Worm (Caenorhabditis elegans) whole organism, L4 larva: ENCODE results near the gene C25F9.11.

Experiments
- F26F4.8 ChIP-seq: fragments of 200-800 bp; sonication (Bioruptor generic); conservative IDR thresholded peaks from 2 replicates; pipeline ENCODE4 v1.3.6; 2022; ENCODE audit warnings: missing genetic modification characterization, missing compliant biosample characterization
- F37D6.2 ChIP-seq: sonication (generic microtip); optimal IDR thresholded peaks from 2 replicates; lab custom pipeline; 2016; ENCODE audit warnings: mild to moderate bottlenecking, missing genetic modification characterization, missing compliant biosample characterization
- T20F7.1 ChIP-seq: fragments of 200-800 bp; sonication (Bioruptor generic); optimal IDR thresholded peaks from 2 replicates; lab custom pipeline; 2018; ENCODE audit warnings: mild to moderate bottlenecking, missing genetic modification characterization, missing compliant biosample characterization
- T26A8.4 ChIP-seq: fragments of 200-800 bp; sonication (Bioruptor generic); IDR thresholded peaks from 2 replicates; pipeline ENCODE4 v1.3.6; 2022; ENCODE audit warnings: missing genetic modification characterization, missing compliant biosample characterization
- ZK337.2 ChIP-seq: fragments of 200-800 bp; sonication (Bioruptor generic); IDR thresholded peaks from 2 replicates; pipeline ENCODE4 v1.3.6; 2022; ENCODE audit warnings: missing genetic modification reagents, missing genetic modification characterization, missing compliant biosample characterization
- aly-2 ChIP-seq: sonication (generic microtip); optimal IDR thresholded peaks from 2 replicates; lab custom pipeline; 2018; ENCODE audit warnings: missing biosample characterization, missing genetic modification characterization
- ama-1 ChIP-seq: fragments of 150-350 bp; optimal IDR thresholded peaks from 2 replicates; lab custom pipeline; 2014; ENCODE audit warnings: inconsistent platforms, mixed read lengths
- ceh-28 ChIP-seq: fragments of 150-350 bp; optimal IDR thresholded peaks from 2 replicates; lab custom pipeline; 2014; ENCODE audit warnings: missing biosample characterization, missing genetic modification reagents, missing genetic modification characterization
- ceh-62 ChIP-seq: sonication (generic microtip); optimal IDR thresholded peaks from 2 replicates; lab custom pipeline; 2017; ENCODE audit warnings: missing biosample characterization, missing genetic modification characterization
- cey-2 ChIP-seq: sonication (generic microtip); optimal IDR thresholded peaks from 3 replicates; lab custom pipeline; 2017; ENCODE audit warnings: missing genetic modification characterization, mild to moderate bottlenecking, missing compliant biosample characterization, antibody characterized with exemption, borderline replicate concordance; ENCODE audit not compliant: insufficient read depth
- daf-12 ChIP-seq: fragments of 150-350 bp; optimal IDR thresholded peaks from 2 replicates; lab custom pipeline; 2014; ENCODE audit warnings: missing biosample characterization, missing genetic modification reagents, missing genetic modification characterization
- daf-16 ChIP-seq, 3 experiments: sonication (generic microtip); optimal IDR thresholded peaks; 2 replicates each; lab custom pipeline; 2016 to 2017; ENCODE audit warnings: missing genetic modification characterization in 3 of 3, missing genetic modification reagents in 3 of 3, mild to moderate bottlenecking in 2 of 3, missing compliant biosample characterization in 2 of 3, missing biosample characterization in 1 of 3, moderate library complexity in 1 of 3
- dmd-6 ChIP-seq: fragments of 200-800 bp; sonication (Bioruptor generic); IDR thresholded peaks from 2 replicates; pipeline ENCODE4 v1.3.6; 2022; ENCODE audit warnings: missing genetic modification reagents, missing genetic modification characterization, missing compliant biosample characterization
- dpl-1 ChIP-seq: fragments of 150-350 bp; optimal IDR thresholded peaks from 2 replicates; lab custom pipeline; 2014; ENCODE audit warnings: missing biosample characterization, missing genetic modification reagents, missing genetic modification characterization
- duxl-1 ChIP-seq: sonication (generic microtip); optimal IDR thresholded peaks from 2 replicates; lab custom pipeline; 2016; ENCODE audit warnings: mild to moderate bottlenecking, missing genetic modification characterization, moderate library complexity, missing compliant biosample characterization; ENCODE audit not compliant: poor library complexity
- dve-1 ChIP-seq: sonication (generic microtip); optimal IDR thresholded peaks from 2 replicates; lab custom pipeline; 2017; ENCODE audit warnings: antibody characterized with exemption, mild to moderate bottlenecking, missing genetic modification characterization, missing compliant biosample characterization; ENCODE audit not compliant: insufficient read depth
- egl-27 ChIP-seq: sonication (generic microtip); optimal IDR thresholded peaks from 3 replicates; lab custom pipeline; 2017; ENCODE audit warnings: missing biosample characterization, missing genetic modification reagents, missing genetic modification characterization
- egl-43 ChIP-seq: fragments of 200-800 bp; sonication (Bioruptor generic); IDR thresholded peaks from 2 replicates; pipeline ENCODE4 v1.3.6; 2022; ENCODE audit warnings: missing genetic modification reagents, missing genetic modification characterization, missing compliant biosample characterization
- hlh-11 ChIP-seq: fragments of 200-800 bp; sonication (Bioruptor generic); optimal IDR thresholded peaks from 2 replicates; lab custom pipeline; 2018; ENCODE audit warnings: mild to moderate bottlenecking, missing genetic modification characterization, missing compliant biosample characterization
- jun-1 ChIP-seq: fragments of 150-350 bp; optimal IDR thresholded peaks from 2 replicates; lab custom pipeline; 2014; ENCODE audit warnings: missing biosample characterization, missing genetic modification reagents, missing genetic modification characterization
- lin-1 ChIP-seq: fragments of 200-800 bp; sonication (Bioruptor generic); IDR thresholded peaks from 2 replicates; pipeline ENCODE4 v1.3.6; 2022; ENCODE audit warnings: missing genetic modification reagents, missing genetic modification characterization, missing compliant biosample characterization
- lir-3 ChIP-seq: sonication (generic microtip); optimal IDR thresholded peaks from 2 replicates; lab custom pipeline; 2016; ENCODE audit warnings: mild to moderate bottlenecking, missing genetic modification characterization, missing compliant biosample characterization
- mdl-1 ChIP-seq, 2 experiments: fragments of 150-350 bp in 1 of 2; sonication (generic microtip) in 1 of 2; optimal IDR thresholded peaks; 2 replicates each; lab custom pipeline; 2014 to 2017; ENCODE audit warnings: missing biosample characterization in 2 of 2, missing genetic modification characterization in 2 of 2
- mdt-29 ChIP-seq: fragments of 200-800 bp; sonication (Bioruptor generic); IDR thresholded peaks from 2 replicates; pipeline ENCODE4 v1.3.6; 2022; ENCODE audit warnings: missing genetic modification reagents, missing genetic modification characterization, missing compliant biosample characterization
- mep-1 ChIP-seq: fragments of 150-350 bp; sonication (generic microtip); optimal IDR thresholded peaks from 3 replicates; lab custom pipeline; 2014; ENCODE audit warnings: missing biosample characterization, missing genetic modification characterization
- mes-2 ChIP-seq: sonication (generic microtip); optimal IDR thresholded peaks from 2 replicates; lab custom pipeline; 2016; ENCODE audit warnings: missing genotype, mild to moderate bottlenecking, missing genetic modification characterization, missing compliant biosample characterization; ENCODE audit not compliant: poor library complexity, severe bottlenecking
- nhr-111 ChIP-seq: fragments of 200-800 bp; sonication (Bioruptor generic); optimal IDR thresholded peaks from 2 replicates; lab custom pipeline; 2018; ENCODE audit warnings: mild to moderate bottlenecking, missing genetic modification characterization, missing compliant biosample characterization
- nhr-28 ChIP-seq: fragments of 150-350 bp; optimal IDR thresholded peaks from 2 replicates; lab custom pipeline; 2014; ENCODE audit warnings: missing biosample characterization, missing genetic modification characterization
- pqm-1 ChIP-seq: sonication (generic microtip); optimal IDR thresholded peaks from 2 replicates; lab custom pipeline; 2017; ENCODE audit warnings: missing biosample characterization, missing genetic modification characterization
- set-16 ChIP-seq: fragments of 200-800 bp; sonication (Bioruptor generic); IDR thresholded peaks from 2 replicates; pipeline ENCODE4 v1.3.6; 2022; ENCODE audit warnings: missing genetic modification reagents, missing genetic modification characterization, missing compliant biosample characterization
- snpc-1.2 ChIP-seq: fragments of 200-800 bp; sonication (Bioruptor generic); IDR thresholded peaks from 2 replicates; pipeline ENCODE4 v1.3.6; 2022; ENCODE audit warnings: missing genetic modification reagents, missing genetic modification characterization, missing compliant biosample characterization
- tra-1 ChIP-seq: fragments of 200-800 bp; sonication (Bioruptor generic); IDR thresholded peaks from 2 replicates; pipeline ENCODE4 v1.3.6; 2022; ENCODE audit warnings: missing genetic modification reagents, missing genetic modification characterization, missing compliant biosample characterization
- unc-130 ChIP-seq: sonication (generic microtip); optimal IDR thresholded peaks from 2 replicates; lab custom pipeline; 2016; ENCODE audit warnings: missing genetic modification reagents, missing genetic modification characterization, missing compliant biosample characterization
- unc-62 ChIP-seq, 3 experiments: fragments of 150-350 bp in 1 of 3; sonication (generic microtip); optimal IDR thresholded peaks in 2 of 3; peaks in 1 of 3; 1 replicate in 1 of 3; 2 replicates in 2 of 3; lab custom pipeline; 2014 to 2017; ENCODE audit warnings: missing biosample characterization in 3 of 3, missing genetic modification characterization in 3 of 3, missing genetic modification reagents in 3 of 3, missing genotype in 1 of 3
- zag-1 ChIP-seq: fragments of 150-350 bp; optimal IDR thresholded peaks from 2 replicates; lab custom pipeline; 2014; ENCODE audit warnings: missing biosample characterization, missing genetic modification characterization

C25F9.11 gene

DNA sequence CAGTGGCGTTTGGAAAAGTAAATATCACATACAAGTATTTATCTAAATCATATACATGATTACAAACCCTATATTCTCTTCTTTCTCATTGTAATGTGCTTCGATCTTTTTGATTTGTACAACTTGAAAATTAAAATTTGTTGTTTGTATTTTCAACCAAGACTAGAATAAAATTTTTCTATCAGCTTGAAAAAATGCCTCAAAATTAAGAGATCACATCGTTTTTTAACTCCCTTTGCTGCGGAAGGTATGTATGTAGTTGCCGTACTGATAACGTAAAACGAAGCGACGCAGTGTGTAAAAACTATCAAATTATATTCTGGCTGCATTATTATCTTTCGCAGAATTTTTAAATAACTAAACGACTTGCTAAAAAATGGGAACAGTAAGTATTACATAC lies 15.0 kb downstream of the C25F9.11 start, which contains the start of gene C25F9.15:
TSS of gene C25F9.15 (plus strand) at position 301 of the 400 bp plus-strand sequence.
- TF ChIP-seq dve-1 (tag; lab: Kevin White, UChicago) = peak; percentile 30
- TF ChIP-seq ZK337.2 (GFP tag; lab: Robert Waterston, UW) = no peak
- TF ChIP-seq ceh-62 (tag; lab: Kevin White, UChicago) = no peak
- TF ChIP-seq pqm-1 (tag; lab: Kevin White, UChicago) = peak; percentile 34
- no peak for TF ChIP-seq zag-1 (tag; lab: Kevin White, UChicago)
- TF ChIP-seq nhr-28 = peak; percentile 30
- TF ChIP-seq lir-3 (tag; lab: Kevin White, UChicago) = no peak
- no peak for TF ChIP-seq daf-12 (tag; lab: Kevin White, UChicago)
- TF ChIP-seq, all 104 proteins: peak for 3

DNA sequence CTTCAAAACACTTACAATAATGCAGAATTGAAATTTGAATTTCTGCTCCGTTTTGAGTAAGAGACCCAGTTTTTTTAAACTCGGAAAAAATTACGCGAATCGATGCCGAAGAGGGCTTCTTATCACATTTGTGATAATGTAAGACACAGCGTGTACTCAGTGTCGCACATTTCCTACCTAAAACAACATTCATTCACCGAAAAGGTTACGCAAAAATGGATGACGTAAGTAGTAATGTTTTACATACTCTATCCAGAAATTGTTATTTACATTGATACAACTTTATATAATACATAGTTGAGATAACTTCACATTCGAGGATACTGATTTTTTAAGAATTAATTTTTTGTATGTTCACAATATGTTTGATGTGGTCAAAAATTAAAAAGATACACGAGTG lies 16.4 kb downstream of the C25F9.11 start, which contains the start of the genes C25F9.4 and C25F9.9:
TSS of gene C25F9.4 (minus strand) at position 101 of the 400 bp plus-strand sequence.
TSS of gene C25F9.9 (plus strand) at position 137 of the 400 bp plus-strand sequence.
- TF ChIP-seq nhr-111 (GFP tag; lab: Kevin White, UChicago) = no peak
- TF ChIP-seq daf-12 (tag; lab: Kevin White, UChicago) = no peak
- no peak for TF ChIP-seq mdl-1 (tag; optimal IDR thresholded peaks at IDR 0.05; lab: Kevin White, UChicago)
- no peak for TF ChIP-seq hlh-11 (tag; lab: Kevin White, UChicago)
- TF ChIP-seq mep-1 = no peak
- TF ChIP-seq daf-16 (GFP tag; optimal IDR thresholded peaks at IDR 0.05; lab: Kevin White, UChicago) = no peak
- peak; percentile 27 for TF ChIP-seq daf-16 (tag; optimal IDR thresholded peaks at IDR 0.05; lab: Kevin White, UChicago)
- peak in 1 of 2 experiments; percentile 29 for TF ChIP-seq unc-62 (GFP tag; optimal IDR thresholded peaks at IDR 0.05 in 1 of 2; lab: Kevin White, UChicago)
- no peak for TF ChIP-seq unc-62 (tag; optimal IDR thresholded peaks at IDR 0.05; lab: Kevin White, UChicago)
- TF ChIP-seq dmd-6 (GFP tag; lab: Robert Waterston, UW) = peak; percentile 36; the same call in 1 of the 2 replicates
- TF ChIP-seq aly-2 (tag; lab: Kevin White, UChicago) = no peak
- no peak for TF ChIP-seq ama-1 (lab: Kevin White, UChicago)
- no peak for TF ChIP-seq zag-1 (tag; lab: Kevin White, UChicago)
- TF ChIP-seq T26A8.4 = no peak
- TF ChIP-seq F26F4.8 (GFP tag; lab: Robert Waterston, UW) = no peak
- no peak for TF ChIP-seq set-16 (GFP tag; lab: Robert Waterston, UW)
- no peak for TF ChIP-seq mdt-29 (GFP tag; lab: Robert Waterston, UW)
- no peak for TF ChIP-seq egl-43 (GFP tag; lab: Robert Waterston, UW)
- no peak for TF ChIP-seq snpc-1.2 (GFP tag; lab: Robert Waterston, UW)
- no peak for TF ChIP-seq dpl-1 (GFP tag; lab: Kevin White, UChicago)
- TF ChIP-seq ceh-28 (tag; lab: Kevin White, UChicago) = no peak
- no peak for TF ChIP-seq unc-130 (GFP tag; lab: Kevin White, UChicago)
- TF ChIP-seq nhr-28 = peak; percentile 20
- TF ChIP-seq pqm-1 (tag; lab: Kevin White, UChicago) = peak; percentile 41
- TF ChIP-seq, all 104 proteins: peak for 5

DNA sequence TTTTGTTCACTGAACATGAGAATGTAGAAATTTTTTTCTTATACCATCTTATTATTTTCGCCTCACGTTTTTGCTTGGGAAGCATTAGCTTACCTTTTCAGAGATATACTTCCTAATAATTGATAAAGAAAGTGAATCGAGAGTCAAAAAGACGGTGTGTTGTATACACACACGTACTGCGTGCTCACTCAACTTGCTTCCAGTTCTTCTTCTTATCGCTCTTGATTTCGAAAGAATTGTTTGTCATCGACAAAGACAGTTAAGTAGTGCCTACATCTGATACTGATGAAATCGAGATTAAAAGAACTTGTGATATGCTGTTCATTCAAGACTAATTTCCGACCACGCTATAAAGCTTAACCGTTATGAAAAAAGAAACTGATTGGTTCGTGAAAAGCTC lies 22.2 kb downstream of the C25F9.11 start, which contains the start of gene C25F9.5:
TSS of gene C25F9.5 (minus strand) at position 195 of the 400 bp plus-strand sequence.
- no peak for TF ChIP-seq cey-2
- TF ChIP-seq egl-27 (tag; lab: Kevin White, UChicago) = no peak
- peak; percentile 12 for TF ChIP-seq duxl-1
- no peak for TF ChIP-seq tra-1 (GFP tag; lab: Robert Waterston, UW)
- TF ChIP-seq egl-43 (GFP tag; lab: Robert Waterston, UW) = no peak
- no peak for TF ChIP-seq mdt-29 (GFP tag; lab: Robert Waterston, UW)
- TF ChIP-seq T20F7.1 (GFP tag; lab: Kevin White, UChicago) = no peak
- no peak for TF ChIP-seq daf-16 (GFP tag; optimal IDR thresholded peaks at IDR 0.05; lab: Kevin White, UChicago)
- TF ChIP-seq daf-16 (tag; optimal IDR thresholded peaks at IDR 0.05; lab: Kevin White, UChicago) = peak; percentile 66
- no peak for TF ChIP-seq jun-1 (tag; lab: Kevin White, UChicago)
- no peak for TF ChIP-seq F37D6.2 (tag; lab: Kevin White, UChicago)
- peak; percentile 48 for TF ChIP-seq hlh-11 (tag; lab: Kevin White, UChicago)
- peak; percentile 56 for TF ChIP-seq dve-1 (tag; lab: Kevin White, UChicago)
- no peak for TF ChIP-seq lin-1 (GFP tag; lab: Robert Waterston, UW)
- no peak for TF ChIP-seq snpc-1.2 (GFP tag; lab: Robert Waterston, UW)
- no peak for TF ChIP-seq mes-2 (tag; lab: Kevin White, UChicago)
- TF ChIP-seq pqm-1 (tag; lab: Kevin White, UChicago) = peak; percentile 87
- TF ChIP-seq nhr-28 = peak; percentile 47
- peak; percentile 53; the same call in 1 of the 2 replicates for TF ChIP-seq dmd-6 (GFP tag; lab: Robert Waterston, UW)
- no peak for TF ChIP-seq zag-1 (tag; lab: Kevin White, UChicago)
